Worm (Caenorhabditis elegans): ENCODE results near the gene B0035.13.

The B0035.13 gene

ce11 chrIV:11306548-11306947, at the start of gene B0035.13:
B0035.13 (minus strand) TSS chrIV:11306720.
- TF ChIP-seq sptf-1 (tag; optimal IDR thresholded peaks at IDR 0.05) (no peak), ceh-43 (GFP tag; optimal IDR thresholded peaks at IDR 0.05) (no peak)

- TF ChIP-seq unc-120 (tag; optimal IDR thresholded peaks at IDR 0.05; ENCODE audit: poor library complexity, severe bottlenecking): peak; percentile 83
- TF ChIP-seq lin-13 (tag; optimal IDR thresholded peaks at IDR 0.05): no peak
- TF ChIP-seq bed-3 (GFP tag; optimal IDR thresholded peaks at IDR 0.05): no peak
- TF ChIP-seq ces-1 (GFP tag; optimal IDR thresholded peaks at IDR 0.05): no peak
- TF ChIP-seq drap-1 (GFP tag; optimal IDR thresholded peaks at IDR 0.05): no peak
- no peak for TF ChIP-seq flh-1 (GFP tag; optimal IDR thresholded peaks at IDR 0.05)
- TF ChIP-seq unc-62 (GFP tag; optimal IDR thresholded peaks at IDR 0.05): peak; percentile 55
- no peak for TF ChIP-seq nhr-28 (tag; optimal IDR thresholded peaks at IDR 0.05)
- no peak for TF ChIP-seq elt-3 (tag; optimal IDR thresholded peaks at IDR 0.05)
- TF ChIP-seq ceh-39 (tag; optimal IDR thresholded peaks at IDR 0.05): no peak
- no peak for TF ChIP-seq mep-1 (tag; optimal IDR thresholded peaks at IDR 0.05)
- TF ChIP-seq blmp-1 (tag; optimal IDR thresholded peaks at IDR 0.05): no peak
These were observed 47.5 kb upstream of the B0035.13 start, which contains the start of gene T01G1.2 for ce11 chrIV:11353946-11354458. T01G1.2 (plus strand) TSS chrIV:11354408.

- TF ChIP-seq tbx-8 (GFP tag; optimal IDR thresholded peaks at IDR 0.05): no peak
- TF ChIP-seq sem-2 (GFP tag; optimal IDR thresholded peaks at IDR 0.05): no peak
- TF ChIP-seq ceh-83 (GFP tag; optimal IDR thresholded peaks at IDR 0.05): no peak
- TF ChIP-seq ces-1 (GFP tag; optimal IDR thresholded peaks at IDR 0.05): no peak
- no peak for TF ChIP-seq ceh-39 (tag; optimal IDR thresholded peaks at IDR 0.05)
These were observed 46.2 kb upstream of the B0035.13 start for ce11 chrIV:11352768-11353167.

- TF ChIP-seq sptf-1 (tag; optimal IDR thresholded peaks at IDR 0.05) (no peak), mep-1 (tag; optimal IDR thresholded peaks at IDR 0.05) (no peak), tbx-8 (GFP tag; optimal IDR thresholded peaks at IDR 0.05) (no peak), snpc-4 (tag; optimal IDR thresholded peaks at IDR 0.05) (no peak), elt-1 (tag; optimal IDR thresholded peaks at IDR 0.05; ENCODE audit: borderline replicate concordance, insufficient read depth) (no peak), mab-5 (tag; optimal IDR thresholded peaks at IDR 0.05) (no peak), bed-3 (GFP tag; optimal IDR thresholded peaks at IDR 0.05) (no peak), ceh-43 (GFP tag; optimal IDR thresholded peaks at IDR 0.05) (no peak), ztf-11 (tag; optimal IDR thresholded peaks at IDR 0.05) (no peak), nhr-237 (tag; optimal IDR thresholded peaks at IDR 0.05) (no peak), lin-32 (GFP tag; optimal IDR thresholded peaks at IDR 0.05) (no peak), elt-3 (tag; optimal IDR thresholded peaks at IDR 0.05) (no peak)
These were observed 45.0 kb upstream of the B0035.13 start for ce11 chrIV:11351563-11351962.

ce11 chrIV:11350809-11351208, 44.3 kb upstream of the B0035.13 start:
- no peak for TF ChIP-seq mls-2 (tag; optimal IDR thresholded peaks at IDR 0.05)
- TF ChIP-seq elt-1 (tag; optimal IDR thresholded peaks at IDR 0.05; ENCODE audit: borderline replicate concordance, insufficient read depth): no peak
- TF ChIP-seq unc-120 (tag; optimal IDR thresholded peaks at IDR 0.05; ENCODE audit: poor library complexity, severe bottlenecking): peak; percentile 19
- TF ChIP-seq nhr-28 (tag; optimal IDR thresholded peaks at IDR 0.05): no peak
- no peak for TF ChIP-seq tbx-8 (GFP tag; optimal IDR thresholded peaks at IDR 0.05)
- TF ChIP-seq elt-3 (tag; optimal IDR thresholded peaks at IDR 0.05): no peak
- TF ChIP-seq lsy-2 (tag; optimal IDR thresholded peaks at IDR 0.05): no peak
- TF ChIP-seq ceh-39 (tag; optimal IDR thresholded peaks at IDR 0.05): no peak
- TF ChIP-seq ham-2 (GFP tag; optimal IDR thresholded peaks at IDR 0.05): no peak
- TF ChIP-seq ztf-11 (tag; optimal IDR thresholded peaks at IDR 0.05): no peak
- TF ChIP-seq nhr-12 (tag; optimal IDR thresholded peaks at IDR 0.05): no peak
- no peak for TF ChIP-seq ceh-43 (GFP tag; optimal IDR thresholded peaks at IDR 0.05)
- no peak for TF ChIP-seq lin-13 (tag; optimal IDR thresholded peaks at IDR 0.05)
- no peak for TF ChIP-seq mep-1 (tag; optimal IDR thresholded peaks at IDR 0.05)
- peak; percentile 39 for TF ChIP-seq hlh-1 (tag; optimal IDR thresholded peaks at IDR 0.05)
- TF ChIP-seq drap-1 (GFP tag; optimal IDR thresholded peaks at IDR 0.05): no peak
- no peak for TF ChIP-seq nhr-2 (tag; optimal IDR thresholded peaks at IDR 0.05)
- TF ChIP-seq unc-62 (GFP tag; optimal IDR thresholded peaks at IDR 0.05): peak; percentile 65
- TF ChIP-seq snpc-4 (tag; optimal IDR thresholded peaks at IDR 0.05): no peak
- TF ChIP-seq blmp-1 (tag; optimal IDR thresholded peaks at IDR 0.05): no peak
- TF ChIP-seq bed-3 (GFP tag; optimal IDR thresholded peaks at IDR 0.05): no peak
- TF ChIP-seq M03D4.4 (tag; optimal IDR thresholded peaks at IDR 0.05): no peak
- TF ChIP-seq nhr-237 (tag; optimal IDR thresholded peaks at IDR 0.05): no peak

All from whole organism, mixed stage, embryonic.